Fruit fly (Drosophila melanogaster) Kc167 (cell line): ENCODE data around the gene CG9297.

Experiments
- Myc ChIP-seq: fragments of >200 bp; optimal IDR thresholded peaks from 2 replicates; lab custom pipeline; 2017; ENCODE audit warnings: missing external identifiers
- h ChIP-seq: fragments of >200 bp; optimal IDR thresholded peaks from 3 replicates; lab custom pipeline; 2018; ENCODE audit warnings: missing external identifiers
- insv ChIP-seq: fragments of >200 bp; optimal IDR thresholded peaks from 3 replicates; lab custom pipeline; 2018; ENCODE audit warnings: missing external identifiers
- psq ChIP-seq: fragments of >200 bp; optimal IDR thresholded peaks from 2 replicates; lab custom pipeline; 2017; ENCODE audit warnings: missing external identifiers
- ttk ChIP-seq: sonication (Bioruptor generic); optimal IDR thresholded peaks from 2 replicates; lab custom pipeline; 2017; ENCODE audit warnings: missing external identifiers

DNA sequence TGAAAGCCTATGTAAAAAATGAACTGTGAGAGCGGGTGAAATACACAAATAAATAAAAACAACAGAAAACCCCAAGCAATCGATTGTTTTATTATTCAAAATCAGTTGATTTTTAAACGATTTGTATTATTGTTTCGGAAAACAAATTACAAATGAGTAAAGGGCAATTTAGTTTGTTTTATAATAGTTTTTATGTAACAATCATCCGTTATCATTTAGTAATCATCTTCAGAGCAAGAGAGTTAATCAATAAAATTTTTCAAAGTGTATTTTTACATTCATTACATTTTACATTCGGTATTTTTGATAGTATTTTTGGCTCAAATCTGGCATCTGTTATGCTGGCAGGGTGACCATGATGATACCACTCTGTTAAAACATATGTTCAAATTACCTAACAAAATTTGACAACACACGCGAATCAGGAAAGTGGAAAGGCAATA is 8.0 kb downstream of the CG9297 start, which contains the start of the genes CG42375 and CG9288:
- TF ChIP-seq ttk (lab: Kevin White, UChicago), result no peak
- no peak for TF ChIP-seq insv (lab: Kevin White, UChicago)
- TF ChIP-seq h (lab: Kevin White, UChicago), result no peak
- TF ChIP-seq psq (lab: Kevin White, UChicago), result no peak
- no peak for TF ChIP-seq Myc (lab: Kevin White, UChicago)
